Fruit fly (Drosophila melanogaster) whole organism, prepupa: Measurements from ENCODE around the gene Rbp9.

Experiments used
- Blimp-1 ChIP-seq: fragments of 200-800 bp; sonication (Bioruptor generic); optimal IDR thresholded peaks from 3 replicates; lab custom pipeline; 2017; ENCODE audit warnings: missing biosample characterization, missing genetic modification characterization, mild to moderate bottlenecking, moderate library complexity, missing genetic modification reagents
- CG10631 ChIP-seq: fragments of 200-800 bp; sonication (Bioruptor generic); optimal IDR thresholded peaks from 2 replicates; lab custom pipeline; 2016; ENCODE audit warnings: missing biosample characterization, missing genetic modification characterization
- CG10669 ChIP-seq: fragments of 200-800 bp; sonication (Bioruptor generic); optimal IDR thresholded peaks from 3 replicates; lab custom pipeline; 2018; ENCODE audit warnings: missing biosample characterization, mild to moderate bottlenecking, missing genetic modification characterization, moderate library complexity
- CG11902 ChIP-seq: fragments of 200-800 bp; sonication (Bioruptor generic); optimal IDR thresholded peaks from 3 replicates; lab custom pipeline; 2016; ENCODE audit warnings: missing biosample characterization, missing genetic modification characterization
- CG15336 ChIP-seq: fragments of 200-800 bp; sonication (Bioruptor generic); IDR thresholded peaks from 2 replicates; pipeline ENCODE4 v1.3.6; 2022; ENCODE audit warnings: missing biosample characterization, missing genetic modification characterization
- CG3032 ChIP-seq: fragments of 200-800 bp; optimal IDR thresholded peaks from 2 replicates; lab custom pipeline; 2019; ENCODE audit warnings: missing biosample characterization, mild to moderate bottlenecking, missing genetic modification characterization, moderate library complexity
- CG31627 ChIP-seq: fragments of 200-800 bp; sonication (Bioruptor generic); optimal IDR thresholded peaks from 3 replicates; lab custom pipeline; 2016; ENCODE audit warnings: missing biosample characterization, missing genetic modification characterization
- CG32006 ChIP-seq: fragments of 200-800 bp; sonication (Bioruptor generic); optimal IDR thresholded peaks from 3 replicates; lab custom pipeline; 2017; ENCODE audit warnings: missing biosample characterization, mild to moderate bottlenecking, missing genetic modification characterization
- CG34406 ChIP-seq: fragments of 200-800 bp; sonication (Bioruptor generic); optimal IDR thresholded peaks from 3 replicates; lab custom pipeline; 2016; ENCODE audit warnings: missing biosample characterization, missing genetic modification characterization
- CG3919 ChIP-seq: fragments of 200-800 bp; sonication (Bioruptor generic); optimal IDR thresholded peaks from 3 replicates; lab custom pipeline; 2016; ENCODE audit warnings: missing biosample characterization, missing genetic modification characterization
- CG4318 ChIP-seq: fragments of 200-800 bp; sonication (Bioruptor generic); optimal IDR thresholded peaks from 3 replicates; lab custom pipeline; 2017; ENCODE audit warnings: missing biosample characterization, mild to moderate bottlenecking, missing genetic modification characterization
- CG6163 ChIP-seq: fragments of 200-800 bp; sonication (Bioruptor generic); IDR thresholded peaks from 3 replicates; pipeline ENCODE4 v1.3.6; 2022; ENCODE audit warnings: missing biosample characterization, missing genetic modification characterization
- CG6276 ChIP-seq: fragments of 200-800 bp; sonication (Bioruptor generic); optimal IDR thresholded peaks from 2 replicates; lab custom pipeline; 2017; ENCODE audit warnings: missing biosample characterization, mild to moderate bottlenecking, missing genetic modification characterization
- CG6808 ChIP-seq: fragments of 200-800 bp; sonication (Bioruptor generic); optimal IDR thresholded peaks from 3 replicates; lab custom pipeline; 2017; ENCODE audit warnings: missing biosample characterization, missing genetic modification characterization, mild to moderate bottlenecking, moderate library complexity, missing genetic modification reagents
- CG6854 ChIP-seq: fragments of 200-800 bp; sonication (Bioruptor generic); optimal IDR thresholded peaks from 2 replicates; lab custom pipeline; 2017; ENCODE audit warnings: missing biosample characterization, mild to moderate bottlenecking, missing genetic modification characterization
- CG7368 ChIP-seq: fragments of 200-800 bp; sonication (Bioruptor generic); optimal IDR thresholded peaks from 3 replicates; lab custom pipeline; 2016; ENCODE audit warnings: missing biosample characterization, missing genetic modification characterization
- CG8632 ChIP-seq: fragments of 200-800 bp; sonication (Bioruptor generic); optimal IDR thresholded peaks from 3 replicates; lab custom pipeline; 2016; ENCODE audit warnings: missing biosample characterization, missing genetic modification characterization
- CG9139 ChIP-seq: fragments of 200-800 bp; sonication (Bioruptor generic); optimal IDR thresholded peaks from 3 replicates; lab custom pipeline; 2017; ENCODE audit warnings: missing biosample characterization, mild to moderate bottlenecking, missing genetic modification characterization
- Eip75B ChIP-seq: fragments of 200-800 bp; sonication (Bioruptor generic); optimal IDR thresholded peaks from 3 replicates; lab custom pipeline; 2016; ENCODE audit warnings: missing biosample characterization, missing genetic modification characterization
- Eip78C ChIP-seq: fragments of 200-800 bp; sonication (Bioruptor generic); peaks from one replicate; lab custom pipeline; 2016; ENCODE audit warnings: missing biosample characterization, missing genetic modification characterization
- Eip93F ChIP-seq: fragments of 200-800 bp; sonication (Bioruptor generic); optimal IDR thresholded peaks from 2 replicates; lab custom pipeline; 2016; ENCODE audit warnings: missing biosample characterization, mild to moderate bottlenecking, missing genetic modification characterization
- Ets96B ChIP-seq: fragments of 200-800 bp; optimal IDR thresholded peaks from 2 replicates; lab custom pipeline; 2019; ENCODE audit warnings: missing biosample characterization, mild to moderate bottlenecking, missing genetic modification characterization, moderate library complexity
- Gug ChIP-seq: fragments of 200-800 bp; sonication (Bioruptor generic); IDR thresholded peaks from 2 replicates; pipeline ENCODE4 v1.3.6; 2022; ENCODE audit warnings: missing biosample characterization, missing genetic modification characterization
- Hr39 ChIP-seq: fragments of 200-800 bp; sonication (Bioruptor generic); optimal IDR thresholded peaks from 2 replicates; lab custom pipeline; 2016; ENCODE audit warnings: missing biosample characterization, missing genetic modification characterization
- Hr4 ChIP-seq: fragments of 200-800 bp; sonication (Bioruptor generic); optimal IDR thresholded peaks from 3 replicates; lab custom pipeline; 2016; ENCODE audit warnings: missing biosample characterization, missing genetic modification characterization
- OdsH ChIP-seq: fragments of 200-800 bp; sonication (Bioruptor generic); optimal IDR thresholded peaks from 3 replicates; lab custom pipeline; 2016; ENCODE audit warnings: missing biosample characterization, missing genetic modification characterization
- Smox ChIP-seq: fragments of 200-800 bp; sonication (Bioruptor generic); optimal IDR thresholded peaks from 3 replicates; lab custom pipeline; 2016; ENCODE audit warnings: missing biosample characterization, missing genetic modification characterization
- Sox102F ChIP-seq: fragments of 200-800 bp; sonication (Bioruptor generic); optimal IDR thresholded peaks from 2 replicates; lab custom pipeline; 2016; ENCODE audit warnings: missing biosample characterization, mild to moderate bottlenecking, missing genetic modification characterization
- Sox14 ChIP-seq: fragments of 200-800 bp; sonication (Bioruptor generic); optimal IDR thresholded peaks from 3 replicates; lab custom pipeline; 2016; ENCODE audit warnings: missing biosample characterization, missing genetic modification characterization
- Sox15 ChIP-seq: fragments of 200-800 bp; sonication (Bioruptor generic); optimal IDR thresholded peaks from 3 replicates; lab custom pipeline; 2016; ENCODE audit warnings: missing biosample characterization, missing genetic modification characterization
- achi ChIP-seq: fragments of 200-800 bp; sonication (Bioruptor generic); optimal IDR thresholded peaks from 3 replicates; lab custom pipeline; 2016; ENCODE audit warnings: missing biosample characterization, missing genetic modification characterization
- acj6 ChIP-seq: fragments of 200-800 bp; sonication (Bioruptor generic); optimal IDR thresholded peaks from 3 replicates; lab custom pipeline; 2016; ENCODE audit warnings: missing biosample characterization, missing genetic modification characterization
- cyc ChIP-seq: fragments of 200-800 bp; sonication (Bioruptor generic); optimal IDR thresholded peaks from 3 replicates; lab custom pipeline; 2016; ENCODE audit warnings: missing biosample characterization, missing genetic modification characterization
- dac ChIP-seq: fragments of 200-800 bp; sonication (Bioruptor generic); optimal IDR thresholded peaks from 2 replicates; lab custom pipeline; 2017; ENCODE audit warnings: missing biosample characterization, mild to moderate bottlenecking, missing genetic modification characterization
- dsx ChIP-seq: fragments of 200-800 bp; optimal IDR thresholded peaks from 3 replicates; lab custom pipeline; 2019; ENCODE audit warnings: missing biosample characterization, mild to moderate bottlenecking, missing genetic modification characterization, moderate library complexity; ENCODE audit not compliant: poor library complexity, severe bottlenecking
- eg ChIP-seq: fragments of 200-800 bp; sonication (Bioruptor generic); IDR thresholded peaks from 3 replicates; pipeline ENCODE4 v1.3.6; 2022; ENCODE audit warnings: missing biosample characterization, missing genetic modification characterization
- esn ChIP-seq: fragments of 200-800 bp; sonication (Bioruptor generic); optimal IDR thresholded peaks from 2 replicates; lab custom pipeline; 2016; ENCODE audit warnings: missing biosample characterization, mild to moderate bottlenecking, missing genetic modification characterization, moderate library complexity
- fd85E ChIP-seq: fragments of 200-800 bp; sonication (Bioruptor generic); optimal IDR thresholded peaks from 3 replicates; lab custom pipeline; 2016; ENCODE audit warnings: missing biosample characterization, missing genetic modification characterization
- net ChIP-seq: fragments of 200-800 bp; sonication (Bioruptor generic); optimal IDR thresholded peaks from 3 replicates; lab custom pipeline; 2016; ENCODE audit warnings: missing biosample characterization, missing genetic modification characterization
- pdm3 ChIP-seq: fragments of 200-800 bp; sonication (Bioruptor generic); optimal IDR thresholded peaks from 3 replicates; lab custom pipeline; 2016; ENCODE audit warnings: missing biosample characterization, missing genetic modification characterization
- svp ChIP-seq: fragments of 200-800 bp; sonication (Bioruptor generic); peaks from one replicate; lab custom pipeline; 2016; ENCODE audit warnings: missing biosample characterization, missing genetic modification characterization
- topi ChIP-seq: fragments of 200-800 bp; sonication (Bioruptor generic); optimal IDR thresholded peaks from 3 replicates; lab custom pipeline; 2016; ENCODE audit warnings: missing biosample characterization, missing genetic modification characterization
- vri ChIP-seq: fragments of 200-800 bp; sonication (Bioruptor generic); optimal IDR thresholded peaks from 3 replicates; lab custom pipeline; 2016; ENCODE audit warnings: missing biosample characterization, mild to moderate bottlenecking, missing genetic modification characterization

Gene Rbp9

DNA sequence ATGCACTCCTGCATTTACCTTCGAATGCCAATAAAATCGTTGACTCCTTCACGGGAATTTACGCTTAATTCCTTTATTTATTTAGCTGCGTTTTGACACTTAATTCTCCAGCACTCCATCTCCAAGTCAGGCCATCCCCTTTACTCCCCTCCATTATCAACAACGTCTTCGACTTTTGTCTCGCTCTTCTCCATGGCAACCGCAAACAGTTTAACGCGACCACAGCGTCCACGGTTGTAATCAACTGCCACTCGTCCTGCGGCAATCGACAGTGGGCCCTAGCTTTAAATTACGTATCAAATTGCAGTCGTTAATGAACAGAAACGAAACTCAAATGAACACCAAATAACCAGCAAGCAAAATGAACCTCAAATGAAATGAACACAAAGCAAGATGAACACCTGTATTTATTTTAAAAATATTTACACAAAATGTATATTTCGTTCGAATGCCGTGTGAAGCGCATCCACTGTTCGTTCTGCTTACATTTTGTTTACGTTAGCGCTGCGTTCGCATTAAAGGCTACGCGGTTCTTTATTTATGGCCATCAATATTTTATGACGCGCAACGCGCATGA lies 22.9 kb upstream of the Rbp9 start (continued):
- TF ChIP-seq acj6 (GFP tag; lab: Kevin White, UChicago): peak; percentile 53
- no peak for TF ChIP-seq Sox15
- TF ChIP-seq CG11902 (GFP tag; lab: Kevin White, UChicago): peak; percentile 21
- peak; percentile 66 for TF ChIP-seq achi (GFP tag; lab: Kevin White, UChicago)
- peak; percentile 87 for TF ChIP-seq dsx (GFP tag; lab: Kevin White, UChicago)
- peak; percentile 28 for TF ChIP-seq CG6276 (GFP tag; lab: Kevin White, UChicago)
- peak; percentile 49 for TF ChIP-seq CG8632 (GFP tag; lab: Kevin White, UChicago)
- TF ChIP-seq svp: peak; percentile 80
- peak; percentile 3 for TF ChIP-seq Smox (GFP tag; lab: Kevin White, UChicago)

DNA sequence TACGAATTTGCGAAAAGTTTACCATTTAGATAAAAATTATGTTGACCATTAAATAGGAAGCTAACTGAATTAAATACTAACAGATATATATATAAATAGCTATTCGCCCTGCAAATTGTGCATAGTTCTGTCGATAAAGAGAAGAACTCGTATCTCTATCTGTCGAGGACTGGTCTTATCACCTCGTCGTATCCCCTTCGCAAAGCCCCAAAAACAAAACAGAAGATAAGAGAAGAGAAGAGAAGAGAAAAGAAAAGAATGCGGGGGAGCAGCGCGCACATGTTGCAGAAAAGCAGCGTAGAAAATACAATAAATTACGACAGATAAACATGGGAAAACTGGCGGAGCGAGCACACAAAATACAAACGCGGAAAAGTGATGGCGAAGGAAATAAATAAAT lies 18.9 kb upstream of the Rbp9 start:
- TF ChIP-seq Eip93F: no peak
- TF ChIP-seq svp: peak; percentile 65

DNA sequence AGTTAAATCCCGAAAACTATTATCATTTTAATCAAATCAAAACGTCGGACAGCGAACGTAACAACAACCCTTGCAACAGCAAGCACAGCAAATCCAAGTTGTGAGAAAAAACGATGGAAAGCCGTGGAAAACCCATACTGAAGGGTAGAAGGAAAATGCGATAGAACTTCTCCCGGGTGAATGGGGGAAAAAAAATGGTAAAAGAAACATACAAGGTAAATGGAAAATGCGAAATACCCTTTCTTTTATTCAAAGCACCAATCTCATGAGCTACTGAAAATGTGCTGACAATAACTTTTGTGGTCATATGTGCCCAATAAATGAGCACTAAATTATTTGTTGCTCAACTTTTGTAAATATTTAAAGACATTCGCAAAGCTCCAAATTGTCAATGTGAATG lies 14.9 kb upstream of the Rbp9 start:
- TF ChIP-seq vri (GFP tag; lab: Kevin White, UChicago): no peak
- no peak for TF ChIP-seq CG9139 (GFP tag; lab: Kevin White, UChicago)
- no peak for TF ChIP-seq dac (GFP tag; lab: Kevin White, UChicago)

DNA sequence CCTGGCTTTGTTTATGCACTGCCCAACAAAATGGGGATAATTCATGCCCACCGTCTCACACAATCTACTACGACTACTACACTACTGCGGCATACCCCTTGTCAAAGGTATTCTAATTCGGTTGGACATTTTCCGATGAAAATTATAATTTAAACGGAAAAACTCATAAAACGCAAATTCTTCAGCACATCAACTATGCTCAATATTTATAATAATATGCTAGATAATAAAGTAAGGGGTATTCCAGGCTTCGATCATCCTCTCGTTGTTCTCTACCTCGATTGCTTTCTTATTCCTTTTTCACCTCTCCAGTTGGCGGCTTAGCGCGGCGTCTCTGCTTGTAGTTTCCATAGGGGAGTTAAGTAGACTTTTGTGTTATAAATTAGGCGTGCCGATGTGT lies 13.2 kb upstream of the Rbp9 start:
- TF ChIP-seq CG15336: peak; percentile 35; the same call in 1 of the 2 replicates
- TF ChIP-seq acj6 (GFP tag; lab: Kevin White, UChicago): no peak
- no peak for TF ChIP-seq net (GFP tag; lab: Kevin White, UChicago)
- TF ChIP-seq CG7368 (GFP tag; lab: Kevin White, UChicago): no peak
- no peak for TF ChIP-seq Blimp-1 (GFP tag; lab: Kevin White, UChicago)
- TF ChIP-seq CG32006 (GFP tag; lab: Kevin White, UChicago): peak; percentile 20
- no peak for TF ChIP-seq CG3032 (tag; lab: Kevin White, UChicago)
- peak; percentile 7; the same call in 1 of the 2 replicates for TF ChIP-seq Gug (GFP tag; lab: Robert Waterston, UW)
- no peak for TF ChIP-seq CG10669 (GFP tag; lab: Kevin White, UChicago)
- no peak for TF ChIP-seq CG31627 (GFP tag; lab: Kevin White, UChicago)
- TF ChIP-seq CG6163 (GFP tag; lab: Robert Waterston, UW): 0 out of 3 replicates have a peak, but pooled peaks have one; percentile 33
- no peak for TF ChIP-seq CG4318
- no peak for TF ChIP-seq Hr39 (GFP tag; lab: Kevin White, UChicago)
- no peak for TF ChIP-seq CG3919 (GFP tag; lab: Kevin White, UChicago)
- TF ChIP-seq CG6808 (GFP tag; lab: Kevin White, UChicago): no peak
- TF ChIP-seq CG9139 (GFP tag; lab: Kevin White, UChicago): no peak
- TF ChIP-seq svp: no peak
- TF ChIP-seq dac (GFP tag; lab: Kevin White, UChicago): no peak
- peak; percentile 45 for TF ChIP-seq Hr4 (GFP tag; lab: Kevin White, UChicago)
- no peak for TF ChIP-seq cyc (GFP tag; lab: Kevin White, UChicago)
- no peak for TF ChIP-seq CG11902 (GFP tag; lab: Kevin White, UChicago)
- no peak for TF ChIP-seq Ets96B
- TF ChIP-seq topi: no peak
- no peak for TF ChIP-seq pdm3
- no peak for TF ChIP-seq Eip75B (GFP tag; lab: Kevin White, UChicago)
- peak; percentile 19 for TF ChIP-seq Eip78C (GFP tag; lab: Kevin White, UChicago)

DNA sequence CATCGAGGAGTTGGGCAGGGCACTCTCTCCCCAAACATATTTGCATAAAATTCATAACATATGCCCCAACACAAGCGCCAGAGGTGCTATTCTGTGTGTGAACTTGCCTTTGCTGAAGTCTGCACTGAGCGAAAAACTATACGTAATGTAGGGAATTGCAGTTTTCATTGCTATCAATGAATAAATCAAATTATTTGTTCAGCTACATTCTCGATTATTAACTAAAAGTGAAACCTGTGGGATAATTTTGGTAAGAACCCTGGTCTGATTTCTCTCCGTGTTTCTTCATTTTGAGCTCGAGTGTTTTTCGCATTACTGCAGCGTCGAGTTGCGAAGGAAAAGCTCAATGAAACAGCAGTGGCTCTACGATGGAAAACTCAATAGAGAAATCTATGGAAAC lies 11.9 kb upstream of the Rbp9 start:
- no peak for TF ChIP-seq fd85E (GFP tag; lab: Kevin White, UChicago)
- TF ChIP-seq Sox14: no peak
- no peak for TF ChIP-seq CG7368 (GFP tag; lab: Kevin White, UChicago)
- no peak for TF ChIP-seq CG34406
- TF ChIP-seq CG10631 (GFP tag; lab: Kevin White, UChicago): peak; percentile 4
- TF ChIP-seq CG8632 (GFP tag; lab: Kevin White, UChicago): no peak
- 0 out of 3 replicates have a peak, but pooled peaks have one; percentile 16 for TF ChIP-seq eg (GFP tag; lab: Robert Waterston, UW)
- TF ChIP-seq Sox102F (GFP tag; lab: Kevin White, UChicago): no peak
- TF ChIP-seq topi: no peak
- TF ChIP-seq CG4318: no peak
- no peak for TF ChIP-seq dac (GFP tag; lab: Kevin White, UChicago)
- TF ChIP-seq OdsH (GFP tag; lab: Kevin White, UChicago): peak; percentile 20
- no peak for TF ChIP-seq CG6854 (GFP tag; lab: Kevin White, UChicago)
- no peak for TF ChIP-seq esn
- peak; percentile 14 for TF ChIP-seq pdm3
- no peak for TF ChIP-seq net (GFP tag; lab: Kevin White, UChicago)
- peak; percentile 50 for TF ChIP-seq CG32006 (GFP tag; lab: Kevin White, UChicago)
- peak; percentile 38; the same call in 1 of the 3 replicates for TF ChIP-seq CG6163 (GFP tag; lab: Robert Waterston, UW)
- TF ChIP-seq CG3919 (GFP tag; lab: Kevin White, UChicago): peak; percentile 2
- no peak for TF ChIP-seq cyc (GFP tag; lab: Kevin White, UChicago)
